Worm (Caenorhabditis elegans) whole organism, L4/young adult: Measurements from ENCODE around the gene C02C6.14.

Source experiments
- W03F9.2 ChIP-seq: fragments of 150-350 bp; optimal IDR thresholded peaks from 2 replicates; lab custom pipeline; 2014; ENCODE audit warnings: missing biosample characterization, missing genetic modification characterization
- dao-5 ChIP-seq: sonication (generic microtip); optimal IDR thresholded peaks from 2 replicates; lab custom pipeline; 2016; ENCODE audit warnings: missing genotype, missing genetic modification characterization, moderate library complexity, missing compliant biosample characterization
- him-1 ChIP-seq: sonication (generic microtip); optimal IDR thresholded peaks from 2 replicates; lab custom pipeline; 2016; ENCODE audit warnings: missing genotype, missing genetic modification reagents, missing genetic modification characterization, missing compliant biosample characterization

C02C6.14 gene

ce11 chrX:15537362-15537761 is at the start of gene C02C6.14, which contains the start of gene olrn-1:
TSS of gene C02C6.14 (plus strand) at chrX:15537665.
TSS of gene olrn-1 (plus strand) at chrX:15537662.
- TF ChIP-seq W03F9.2 (tag; lab: Kevin White, UChicago) (no peak), him-1 (tag; lab: Kevin White, UChicago) (no peak), dao-5 (tag; lab: Kevin White, UChicago) (no peak)

ce11 chrX:15487806-15488205 is 49.7 kb upstream of the C02C6.14 start, which contains the start of gene H13N06.2:
TSS of gene H13N06.2 (plus strand) at chrX:15488106.
- no peak for TF ChIP-seq him-1 (tag; lab: Kevin White, UChicago)
- no peak for TF ChIP-seq W03F9.2 (tag; lab: Kevin White, UChicago)
- TF ChIP-seq dao-5 (tag; lab: Kevin White, UChicago), result no peak

ce11 chrX:15491110-15491509 is 46.4 kb upstream of the C02C6.14 start:
- TF ChIP-seq dao-5 (tag; lab: Kevin White, UChicago) (no peak), W03F9.2 (tag; lab: Kevin White, UChicago) (no peak), him-1 (tag; lab: Kevin White, UChicago) (no peak)

- TF ChIP-seq him-1 (tag; lab: Kevin White, UChicago) (peak; percentile 11), W03F9.2 (tag; lab: Kevin White, UChicago) (peak; percentile 53), dao-5 (tag; lab: Kevin White, UChicago) (no peak)
Observed at ce11 chrX:15492759-15493158, 44.7 kb upstream of the C02C6.14 start.

- TF ChIP-seq him-1 (tag; lab: Kevin White, UChicago) (no peak), W03F9.2 (tag; lab: Kevin White, UChicago) (no peak), dao-5 (tag; lab: Kevin White, UChicago) (no peak)
Observed at ce11 chrX:15493322-15493721, 44.1 kb upstream of the C02C6.14 start, which contains the start of gene gob-1. TSS of gene gob-1 (plus strand) at chrX:15493602.

ce11 chrX:15494154-15494553 is 43.3 kb upstream of the C02C6.14 start:
- TF ChIP-seq W03F9.2 (tag; lab: Kevin White, UChicago), result no peak
- no peak for TF ChIP-seq him-1 (tag; lab: Kevin White, UChicago)
- no peak for TF ChIP-seq dao-5 (tag; lab: Kevin White, UChicago)

ce11 chrX:15496927-15497605 is 40.4 kb upstream of the C02C6.14 start, which contains the start of gene suox-1:
TSS of gene suox-1 (plus strand) at chrX:15497555.
- no peak for TF ChIP-seq dao-5 (tag; lab: Kevin White, UChicago)
- TF ChIP-seq W03F9.2 (tag; lab: Kevin White, UChicago), result no peak
- TF ChIP-seq him-1 (tag; lab: Kevin White, UChicago), result no peak

- TF ChIP-seq dao-5 (tag; lab: Kevin White, UChicago), result no peak
- no peak for TF ChIP-seq W03F9.2 (tag; lab: Kevin White, UChicago)
Observed at ce11 chrX:15502455-15503174, 34.9 kb upstream of the C02C6.14 start, which contains the start of gene H13N06.7. TSS of gene H13N06.7 (plus strand) at chrX:15503124.

ce11 chrX:15504795-15505194 is 32.7 kb upstream of the C02C6.14 start, which contains the start of gene tbh-1:
TSS of gene tbh-1 (minus strand) at chrX:15504895.
- TF ChIP-seq W03F9.2 (tag; lab: Kevin White, UChicago) (no peak), him-1 (tag; lab: Kevin White, UChicago) (no peak)

ce11 chrX:15507830-15508347 is 29.6 kb upstream of the C02C6.14 start, which contains the start of gene zipt-7.2:
TSS of gene zipt-7.2 (minus strand) at chrX:15507880.
- TF ChIP-seq him-1 (tag; lab: Kevin White, UChicago) (no peak), W03F9.2 (tag; lab: Kevin White, UChicago) (no peak), dao-5 (tag; lab: Kevin White, UChicago) (no peak)

- no peak for TF ChIP-seq dao-5 (tag; lab: Kevin White, UChicago)
- no peak for TF ChIP-seq W03F9.2 (tag; lab: Kevin White, UChicago)
- no peak for TF ChIP-seq him-1 (tag; lab: Kevin White, UChicago)
Observed at ce11 chrX:15509681-15510080, 27.8 kb upstream of the C02C6.14 start, which contains the start of gene eat-20. TSS of gene eat-20 (plus strand) at chrX:15510011.

ce11 chrX:15514547-15514946 is 22.9 kb upstream of the C02C6.14 start:
- TF ChIP-seq him-1 (tag; lab: Kevin White, UChicago) (no peak), W03F9.2 (tag; lab: Kevin White, UChicago) (no peak), dao-5 (tag; lab: Kevin White, UChicago) (no peak)

- TF ChIP-seq dao-5 (tag; lab: Kevin White, UChicago) (no peak), W03F9.2 (tag; lab: Kevin White, UChicago) (no peak), him-1 (tag; lab: Kevin White, UChicago) (no peak)
Observed at ce11 chrX:15515798-15516197, 21.7 kb upstream of the C02C6.14 start.
